Worm (Caenorhabditis elegans) whole organism, L4 larva: ENCODE results near the gene C07D8.6.

ENCODE experiments used
- F49E8.2 ChIP-seq: sonication (generic microtip); optimal IDR thresholded peaks from 2 replicates; lab custom pipeline; 2016; ENCODE audit warnings: missing compliant biosample characterization, mild to moderate bottlenecking, missing genetic modification characterization, borderline replicate concordance
- R02D3.7 ChIP-seq: fragments of 150-350 bp; sonication (generic microtip); optimal IDR thresholded peaks from 3 replicates; lab custom pipeline; 2014; ENCODE audit warnings: missing biosample characterization, missing genetic modification characterization
- T20F7.1 ChIP-seq: fragments of 200-800 bp; sonication (Bioruptor generic); optimal IDR thresholded peaks from 2 replicates; lab custom pipeline; 2018; ENCODE audit warnings: mild to moderate bottlenecking, missing genetic modification characterization, missing compliant biosample characterization
- ZK546.5 ChIP-seq, 2 experiments: sonication (generic microtip); optimal IDR thresholded peaks; 2 replicates each; lab custom pipeline; 2017; ENCODE audit warnings: missing biosample characterization in 2 of 2, missing genetic modification characterization in 2 of 2
- aly-2 ChIP-seq: sonication (generic microtip); optimal IDR thresholded peaks from 2 replicates; lab custom pipeline; 2018; ENCODE audit warnings: missing biosample characterization, missing genetic modification characterization
- arid-1 ChIP-seq: fragments of 200-800 bp; sonication (Bioruptor generic); conservative IDR thresholded peaks from 2 replicates; pipeline ENCODE4 v1.3.6; 2022; ENCODE audit warnings: missing genetic modification reagents, missing genetic modification characterization, missing compliant biosample characterization
- ceh-20 ChIP-seq: fragments of 200-800 bp; sonication (Bioruptor generic); IDR thresholded peaks from 2 replicates; pipeline ENCODE4 v1.3.6; 2022; ENCODE audit warnings: missing genetic modification reagents, missing genetic modification characterization, missing compliant biosample characterization
- ces-1 ChIP-seq: fragments of 150-350 bp; sonication (generic microtip); optimal IDR thresholded peaks from 4 replicates; lab custom pipeline; 2014; ENCODE audit warnings: missing biosample characterization, missing genetic modification reagents, missing genetic modification characterization
- daf-16 ChIP-seq, 3 experiments: sonication (generic microtip); optimal IDR thresholded peaks; 2 replicates each; lab custom pipeline; 2016 to 2017; ENCODE audit warnings: missing genetic modification characterization in 3 of 3, missing genetic modification reagents in 3 of 3, mild to moderate bottlenecking in 2 of 3, missing compliant biosample characterization in 2 of 3, missing biosample characterization in 1 of 3, moderate library complexity in 1 of 3
- dmd-6 ChIP-seq: fragments of 200-800 bp; sonication (Bioruptor generic); IDR thresholded peaks from 2 replicates; pipeline ENCODE4 v1.3.6; 2022; ENCODE audit warnings: missing genetic modification reagents, missing genetic modification characterization, missing compliant biosample characterization
- dmd-8 ChIP-seq: fragments of 200-800 bp; sonication (Bioruptor generic); IDR thresholded peaks from 2 replicates; pipeline ENCODE4 v1.3.6; 2022; ENCODE audit warnings: missing genetic modification characterization, missing compliant biosample characterization
- dmd-9 ChIP-seq: fragments of 200-800 bp; sonication (Bioruptor generic); IDR thresholded peaks from 2 replicates; pipeline ENCODE4 v1.3.6; 2022; ENCODE audit warnings: missing genetic modification reagents, missing genetic modification characterization, missing compliant biosample characterization
- dve-1 ChIP-seq: sonication (generic microtip); optimal IDR thresholded peaks from 2 replicates; lab custom pipeline; 2017; ENCODE audit warnings: antibody characterized with exemption, mild to moderate bottlenecking, missing genetic modification characterization, missing compliant biosample characterization; ENCODE audit not compliant: insufficient read depth
- egl-43 ChIP-seq: fragments of 200-800 bp; sonication (Bioruptor generic); IDR thresholded peaks from 2 replicates; pipeline ENCODE4 v1.3.6; 2022; ENCODE audit warnings: missing genetic modification reagents, missing genetic modification characterization, missing compliant biosample characterization
- fos-1 ChIP-seq: fragments of 150-350 bp; optimal IDR thresholded peaks from 2 replicates; lab custom pipeline; 2014; ENCODE audit warnings: missing biosample characterization, missing genetic modification characterization
- hlh-11 ChIP-seq: fragments of 200-800 bp; sonication (Bioruptor generic); optimal IDR thresholded peaks from 2 replicates; lab custom pipeline; 2018; ENCODE audit warnings: mild to moderate bottlenecking, missing genetic modification characterization, missing compliant biosample characterization
- lim-7 ChIP-seq: fragments of 200-800 bp; sonication (Bioruptor generic); IDR thresholded peaks from 2 replicates; pipeline ENCODE4 v1.3.6; 2022; ENCODE audit warnings: missing genetic modification characterization, missing compliant biosample characterization
- lin-38 ChIP-seq: fragments of 200-800 bp; sonication (Bioruptor generic); IDR thresholded peaks from 2 replicates; pipeline ENCODE4 v1.3.6; 2022; ENCODE audit warnings: missing genetic modification reagents, missing genetic modification characterization, missing compliant biosample characterization
- lin-39 ChIP-seq: fragments of 150-350 bp; optimal IDR thresholded peaks from 2 replicates; lab custom pipeline; 2014; ENCODE audit warnings: missing biosample characterization, missing genetic modification reagents, missing genetic modification characterization
- lir-3 ChIP-seq: sonication (generic microtip); optimal IDR thresholded peaks from 2 replicates; lab custom pipeline; 2016; ENCODE audit warnings: mild to moderate bottlenecking, missing genetic modification characterization, missing compliant biosample characterization
- lsy-2 ChIP-seq, 2 experiments: fragments of 150-350 bp in 1 of 2; sonication (generic microtip) in 1 of 2; optimal IDR thresholded peaks; 2 replicates each; lab custom pipeline; 2014 to 2017; ENCODE audit warnings: missing biosample characterization in 2 of 2, missing genetic modification characterization in 2 of 2
- nhr-10 ChIP-seq: fragments of 150-350 bp; optimal IDR thresholded peaks from 2 replicates; lab custom pipeline; 2014; ENCODE audit warnings: missing biosample characterization, missing genetic modification characterization
- nhr-237 ChIP-seq: sonication (generic microtip); optimal IDR thresholded peaks from 2 replicates; lab custom pipeline; 2017; ENCODE audit warnings: missing biosample characterization, missing genetic modification characterization
- nhr-25 ChIP-seq: sonication (generic microtip); optimal IDR thresholded peaks from 2 replicates; lab custom pipeline; 2017; ENCODE audit warnings: missing genetic modification characterization, mild to moderate bottlenecking, missing compliant biosample characterization, antibody characterized with exemption, moderate library complexity, borderline replicate concordance; ENCODE audit not compliant: insufficient read depth
- nhr-41 ChIP-seq: fragments of 200-800 bp; sonication (Bioruptor generic); IDR thresholded peaks from 2 replicates; pipeline ENCODE4 v1.3.6; 2022; ENCODE audit warnings: missing genetic modification reagents, missing genetic modification characterization, missing compliant biosample characterization
- nhr-42 ChIP-seq: fragments of 200-800 bp; sonication (Bioruptor generic); IDR thresholded peaks from 2 replicates; pipeline ENCODE4 v1.3.6; 2022; ENCODE audit warnings: missing genetic modification characterization, missing compliant biosample characterization
- nhr-48 ChIP-seq: sonication (generic microtip); optimal IDR thresholded peaks from 2 replicates; lab custom pipeline; 2016; ENCODE audit warnings: mild to moderate bottlenecking, missing genetic modification characterization, missing compliant biosample characterization
- nhr-76 ChIP-seq: fragments of 150-350 bp; optimal IDR thresholded peaks from 2 replicates; lab custom pipeline; 2014; ENCODE audit warnings: missing biosample characterization, missing genetic modification characterization
- php-3 ChIP-seq: fragments of 200-800 bp; sonication (Bioruptor generic); IDR thresholded peaks from 2 replicates; pipeline ENCODE4 v1.3.6; 2022; ENCODE audit warnings: missing genetic modification reagents, missing genetic modification characterization, missing compliant biosample characterization
- pqm-1 ChIP-seq: sonication (generic microtip); optimal IDR thresholded peaks from 2 replicates; lab custom pipeline; 2017; ENCODE audit warnings: missing biosample characterization, missing genetic modification characterization
- sdz-12 ChIP-seq: fragments of 200-800 bp; sonication (Bioruptor generic); optimal IDR thresholded peaks from 2 replicates; lab custom pipeline; 2018; ENCODE audit warnings: mild to moderate bottlenecking, missing genetic modification characterization, missing compliant biosample characterization
- snpc-4 ChIP-seq: fragments of 150-350 bp; optimal IDR thresholded peaks from 2 replicates; lab custom pipeline; 2014; ENCODE audit warnings: missing biosample characterization, missing genetic modification characterization
- tag-97 ChIP-seq: fragments of 200-800 bp; sonication (Bioruptor generic); IDR thresholded peaks from 2 replicates; pipeline ENCODE4 v1.3.6; 2022; ENCODE audit warnings: missing genetic modification characterization, missing compliant biosample characterization
- tra-1 ChIP-seq: fragments of 200-800 bp; sonication (Bioruptor generic); IDR thresholded peaks from 2 replicates; pipeline ENCODE4 v1.3.6; 2022; ENCODE audit warnings: missing genetic modification reagents, missing genetic modification characterization, missing compliant biosample characterization
- unc-39 ChIP-seq: sonication (generic microtip); optimal IDR thresholded peaks from 2 replicates; lab custom pipeline; 2017; ENCODE audit warnings: missing biosample characterization, missing genetic modification characterization
- unc-62 ChIP-seq, 3 experiments: fragments of 150-350 bp in 1 of 3; sonication (generic microtip); optimal IDR thresholded peaks in 2 of 3; peaks in 1 of 3; 1 replicate in 1 of 3; 2 replicates in 2 of 3; lab custom pipeline; 2014 to 2017; ENCODE audit warnings: missing biosample characterization in 3 of 3, missing genetic modification characterization in 3 of 3, missing genetic modification reagents in 3 of 3, missing genotype in 1 of 3
- vab-7 ChIP-seq: fragments of 200-800 bp; sonication (Bioruptor generic); IDR thresholded peaks from 2 replicates; pipeline ENCODE4 v1.3.6; 2022; ENCODE audit warnings: missing genetic modification reagents, missing genetic modification characterization, missing compliant biosample characterization
- zag-1 ChIP-seq: fragments of 150-350 bp; optimal IDR thresholded peaks from 2 replicates; lab custom pipeline; 2014; ENCODE audit warnings: missing biosample characterization, missing genetic modification characterization
- zfp-2 ChIP-seq: sonication (generic microtip); optimal IDR thresholded peaks from 2 replicates; lab custom pipeline; 2016; ENCODE audit warnings: mild to moderate bottlenecking, missing genetic modification characterization, missing compliant biosample characterization
- zfp-3 ChIP-seq: fragments of 200-800 bp; sonication (Bioruptor generic); conservative IDR thresholded peaks from 2 replicates; pipeline ENCODE4 v1.3.6; 2022; ENCODE audit warnings: missing genetic modification reagents, missing genetic modification characterization, missing compliant biosample characterization

Gene C07D8.6

ce11 chrX:7296310-7296709 is 45.0 kb upstream of the C07D8.6 start:
- TF ChIP-seq dmd-6 (GFP tag; lab: Robert Waterston, UW) (peak; percentile 84), dve-1 (peak; percentile 25), nhr-10 (tag; lab: Kevin White, UChicago) (no peak), tra-1 (GFP tag; lab: Robert Waterston, UW) (peak; percentile 84), zfp-3 (no peak), php-3 (GFP tag; lab: Robert Waterston, UW) (no peak), egl-43 (no peak), zag-1 (tag; lab: Kevin White, UChicago) (no peak), lin-39 (tag; lab: Kevin White, UChicago) (no peak), sdz-12 (no peak), nhr-41 (0 out of 2 replicates have a peak, but pooled peaks have one; percentile 6), lsy-2 (tag; optimal IDR thresholded peaks at IDR 0.05; lab: Kevin White, UChicago) (no peak), unc-39 (tag; lab: Kevin White, UChicago) (no peak), T20F7.1 (GFP tag; lab: Kevin White, UChicago) (peak; percentile 17), lir-3 (no peak), vab-7 (no peak), nhr-48 (peak; percentile 17), F49E8.2 (tag; lab: Kevin White, UChicago) (no peak), pqm-1 (tag; lab: Kevin White, UChicago) (no peak), aly-2 (tag; lab: Kevin White, UChicago) (no peak), tag-97 (no peak), lim-7 (GFP tag; lab: Robert Waterston, UW) (no peak), hlh-11 (peak; percentile 51), fos-1 (tag; lab: Kevin White, UChicago) (no peak), arid-1 (GFP tag; lab: Robert Waterston, UW) (no peak), lin-38 (GFP tag; lab: Robert Waterston, UW) (0 out of 2 replicates have a peak, but pooled peaks have one; percentile 16)

ce11 chrX:7298652-7299051 is 42.7 kb upstream of the C07D8.6 start, which contains the start of gene K03A1.4:
Gene K03A1.4 (minus strand): TSS chrX:7298752.
- TF ChIP-seq pqm-1 (tag; lab: Kevin White, UChicago) (no peak), unc-62 (GFP tag; optimal IDR thresholded peaks at IDR 0.05 in 1 of 2; lab: Kevin White, UChicago) (peak in 1 of 2 experiments; percentile 53), unc-62 (tag; optimal IDR thresholded peaks at IDR 0.05; lab: Kevin White, UChicago) (no peak)

ce11 chrX:7303115-7303514 is 38.2 kb upstream of the C07D8.6 start:
- TF ChIP-seq dve-1 (peak; percentile 65), dmd-6 (GFP tag; lab: Robert Waterston, UW) (peak; percentile 54; the same call in 1 of the 2 replicates), ZK546.5 (tag; optimal IDR thresholded peaks at IDR 0.05; lab: Kevin White, UChicago) (no peak), vab-7 (no peak), nhr-42 (GFP tag; lab: Robert Waterston, UW) (no peak), nhr-25 (tag; lab: Kevin White, UChicago) (no peak), hlh-11 (peak; percentile 34), php-3 (GFP tag; lab: Robert Waterston, UW) (peak; percentile 47; the same call in 1 of the 2 replicates), fos-1 (tag; lab: Kevin White, UChicago) (no peak), daf-16 (GFP tag; optimal IDR thresholded peaks at IDR 0.05; lab: Kevin White, UChicago) (no peak), daf-16 (tag; optimal IDR thresholded peaks at IDR 0.05; lab: Kevin White, UChicago) (peak; percentile 46), nhr-76 (tag; lab: Kevin White, UChicago) (no peak), unc-62 (GFP tag; optimal IDR thresholded peaks at IDR 0.05 in 1 of 2; lab: Kevin White, UChicago) (peak in 1 of 2 experiments; percentile 3), unc-62 (tag; optimal IDR thresholded peaks at IDR 0.05; lab: Kevin White, UChicago) (no peak), dmd-9 (GFP tag; lab: Robert Waterston, UW) (no peak), nhr-41 (no peak), lsy-2 (tag; optimal IDR thresholded peaks at IDR 0.05; lab: Kevin White, UChicago) (no peak), zfp-2 (tag; lab: Kevin White, UChicago) (no peak), ceh-20 (no peak), tra-1 (GFP tag; lab: Robert Waterston, UW) (0 out of 2 replicates have a peak, but pooled peaks have one; percentile 7), dmd-8 (GFP tag; lab: Robert Waterston, UW) (no peak), R02D3.7 (tag; lab: Kevin White, UChicago) (no peak), snpc-4 (tag; lab: Kevin White, UChicago) (no peak), egl-43 (no peak), ces-1 (GFP tag; lab: Kevin White, UChicago) (no peak), pqm-1 (tag; lab: Kevin White, UChicago) (peak; percentile 48), nhr-237 (no peak)
